Worm (Caenorhabditis elegans) whole organism, mixed stage, embryonic: ENCODE measurements around the gene C55B6.4.

Source experiments
- M03D4.4 ChIP-seq: sonication (generic microtip); optimal IDR thresholded peaks from 2 replicates; lab custom pipeline; 2017; ENCODE audit warnings: mild to moderate bottlenecking, missing genetic modification characterization, missing compliant biosample characterization
- bed-3 ChIP-seq: fragments of 200-800 bp; sonication (Bioruptor generic); optimal IDR thresholded peaks from 3 replicates; lab custom pipeline; 2018; ENCODE audit warnings: mild to moderate bottlenecking, missing genetic modification characterization, moderate library complexity, missing compliant biosample characterization
- blmp-1 ChIP-seq: fragments of 150-350 bp; optimal IDR thresholded peaks from 2 replicates; lab custom pipeline; 2014; ENCODE audit warnings: missing biosample characterization, missing genetic modification characterization
- ceh-43 ChIP-seq: fragments of 200-800 bp; sonication (Bioruptor generic); optimal IDR thresholded peaks from 2 replicates; lab custom pipeline; 2018; ENCODE audit warnings: mild to moderate bottlenecking, missing genetic modification characterization, moderate library complexity, missing compliant biosample characterization
- ceh-83 ChIP-seq: fragments of 200-800 bp; sonication (Bioruptor generic); optimal IDR thresholded peaks from 2 replicates; lab custom pipeline; 2018; ENCODE audit warnings: mild to moderate bottlenecking, missing genetic modification characterization, missing compliant biosample characterization
- ces-1 ChIP-seq: fragments of 150-350 bp; optimal IDR thresholded peaks from 2 replicates; lab custom pipeline; 2014; ENCODE audit warnings: missing biosample characterization, missing genetic modification reagents, missing genetic modification characterization
- cnd-1 ChIP-seq: fragments of 200-800 bp; sonication (Bioruptor generic); optimal IDR thresholded peaks from 2 replicates; lab custom pipeline; 2018; ENCODE audit warnings: mild to moderate bottlenecking, missing genetic modification characterization, missing compliant biosample characterization
- drap-1 ChIP-seq: fragments of 200-800 bp; sonication (Bioruptor generic); optimal IDR thresholded peaks from 3 replicates; lab custom pipeline; 2018; ENCODE audit warnings: mild to moderate bottlenecking, missing genetic modification characterization, missing compliant biosample characterization
- elt-1 ChIP-seq: sonication (generic microtip); optimal IDR thresholded peaks from 2 replicates; lab custom pipeline; 2017; ENCODE audit warnings: missing genetic modification characterization, mild to moderate bottlenecking, missing compliant biosample characterization, antibody characterized with exemption, moderate library complexity, borderline replicate concordance; ENCODE audit not compliant: insufficient read depth
- elt-3 ChIP-seq: fragments of 150-350 bp; optimal IDR thresholded peaks from 2 replicates; lab custom pipeline; 2014; ENCODE audit warnings: missing biosample characterization, missing genetic modification characterization
- flh-1 ChIP-seq: fragments of 200-800 bp; sonication (Bioruptor generic); optimal IDR thresholded peaks from 2 replicates; lab custom pipeline; 2018; ENCODE audit warnings: mild to moderate bottlenecking, missing genetic modification characterization, moderate library complexity, missing compliant biosample characterization
- ham-2 ChIP-seq: fragments of 200-800 bp; sonication (Bioruptor generic); optimal IDR thresholded peaks from 2 replicates; lab custom pipeline; 2018; ENCODE audit warnings: mild to moderate bottlenecking, missing genetic modification characterization, missing compliant biosample characterization
- hlh-1 ChIP-seq: fragments of 150-350 bp; optimal IDR thresholded peaks from 2 replicates; lab custom pipeline; 2014; ENCODE audit warnings: missing biosample characterization, missing genetic modification reagents, missing genetic modification characterization
- lin-13 ChIP-seq: fragments of 150-350 bp; optimal IDR thresholded peaks from 2 replicates; lab custom pipeline; 2014; ENCODE audit warnings: missing biosample characterization, missing genetic modification characterization
- lin-32 ChIP-seq: fragments of 200-800 bp; sonication (Bioruptor generic); optimal IDR thresholded peaks from 2 replicates; lab custom pipeline; 2018; ENCODE audit warnings: mild to moderate bottlenecking, missing genetic modification characterization, missing compliant biosample characterization
- lsy-2 ChIP-seq: fragments of 150-350 bp; optimal IDR thresholded peaks from 2 replicates; lab custom pipeline; 2014; ENCODE audit warnings: missing biosample characterization, missing genetic modification characterization
- mab-5 ChIP-seq: fragments of 150-350 bp; optimal IDR thresholded peaks from 2 replicates; lab custom pipeline; 2014; ENCODE audit warnings: missing biosample characterization, missing genetic modification characterization
- mep-1 ChIP-seq: fragments of 150-350 bp; optimal IDR thresholded peaks from 2 replicates; lab custom pipeline; 2017; ENCODE audit warnings: missing biosample characterization, missing genetic modification reagents, missing genetic modification characterization, inconsistent platforms
- mls-2 ChIP-seq: sonication (generic microtip); optimal IDR thresholded peaks from 2 replicates; lab custom pipeline; 2016; ENCODE audit warnings: mild to moderate bottlenecking, missing genetic modification characterization, moderate library complexity, missing compliant biosample characterization
- nhr-12 ChIP-seq: fragments of 150-350 bp; optimal IDR thresholded peaks from 2 replicates; lab custom pipeline; 2014; ENCODE audit warnings: missing biosample characterization, missing genetic modification characterization
- nhr-2 ChIP-seq: fragments of 150-350 bp; optimal IDR thresholded peaks from 2 replicates; lab custom pipeline; 2014; ENCODE audit warnings: missing biosample characterization, missing genetic modification characterization
- nhr-237 ChIP-seq: fragments of 150-350 bp; optimal IDR thresholded peaks from 2 replicates; lab custom pipeline; 2014; ENCODE audit warnings: missing biosample characterization, missing genetic modification characterization
- nhr-28 ChIP-seq: fragments of 150-350 bp; optimal IDR thresholded peaks from 2 replicates; lab custom pipeline; 2014; ENCODE audit warnings: missing biosample characterization, missing genetic modification characterization
- pha-4 ChIP-seq: fragments of 150-350 bp; optimal IDR thresholded peaks from 2 replicates; lab custom pipeline; 2018; ENCODE audit warnings: missing biosample characterization, missing genetic modification reagents, missing genetic modification characterization
- sem-2 ChIP-seq: fragments of 200-800 bp; sonication (Bioruptor generic); optimal IDR thresholded peaks from 2 replicates; lab custom pipeline; 2018; ENCODE audit warnings: mild to moderate bottlenecking, missing genetic modification characterization, missing compliant biosample characterization
- snpc-4 ChIP-seq: fragments of 150-350 bp; optimal IDR thresholded peaks from 2 replicates; lab custom pipeline; 2014; ENCODE audit warnings: missing biosample characterization, missing genetic modification characterization
- sptf-1 ChIP-seq: sonication (generic microtip); optimal IDR thresholded peaks from 2 replicates; lab custom pipeline; 2017; ENCODE audit warnings: mild to moderate bottlenecking, missing genetic modification characterization, moderate library complexity, missing compliant biosample characterization
- tbx-8 ChIP-seq: fragments of 200-800 bp; sonication (Bioruptor generic); optimal IDR thresholded peaks from 2 replicates; lab custom pipeline; 2018; ENCODE audit warnings: mild to moderate bottlenecking, missing genetic modification characterization, moderate library complexity, missing compliant biosample characterization
- unc-120 ChIP-seq: sonication (generic microtip); optimal IDR thresholded peaks from 2 replicates; lab custom pipeline; 2017; ENCODE audit warnings: missing genetic modification characterization, missing compliant biosample characterization; ENCODE audit not compliant: poor library complexity, severe bottlenecking
- unc-39 ChIP-seq: fragments of 150-350 bp; optimal IDR thresholded peaks from 2 replicates; lab custom pipeline; 2014; ENCODE audit warnings: missing biosample characterization, missing genetic modification characterization
- unc-62 ChIP-seq: fragments of 150-350 bp; optimal IDR thresholded peaks from 2 replicates; lab custom pipeline; 2014; ENCODE audit warnings: missing biosample characterization, missing genetic modification reagents, missing genetic modification characterization
- zip-8 ChIP-seq: fragments of 150-350 bp; optimal IDR thresholded peaks from 2 replicates; lab custom pipeline; 2014; ENCODE audit warnings: missing biosample characterization, missing genetic modification characterization
- ztf-11 ChIP-seq: fragments of 150-350 bp; optimal IDR thresholded peaks from 2 replicates; lab custom pipeline; 2014; ENCODE audit warnings: missing biosample characterization, missing genetic modification characterization

C55B6.4 gene

DNA sequence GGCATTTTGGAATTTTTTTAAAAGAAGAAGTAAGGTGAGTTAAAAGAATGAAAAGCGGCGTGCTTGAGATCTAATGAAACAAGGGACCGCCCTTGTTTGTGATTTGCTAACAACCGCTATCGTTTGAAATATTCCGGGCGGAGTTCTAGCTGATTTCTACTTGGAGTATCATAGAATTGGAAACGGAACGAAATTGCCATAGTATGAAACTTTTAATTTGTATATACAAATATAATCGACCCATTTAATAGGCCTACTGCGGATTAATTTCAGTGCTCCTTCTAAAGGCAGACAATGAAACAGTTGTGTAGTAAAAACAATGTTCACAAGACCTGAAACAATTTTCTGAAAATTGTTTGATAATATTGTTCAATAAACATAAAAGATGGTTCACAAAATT is 4.4 kb upstream of the C55B6.4 start, which contains the start of gene C55B6.7:
TSS of gene C55B6.7 (minus strand) at position 101 of the 400 bp plus-strand sequence.
- TF ChIP-seq cnd-1 (tag; lab: Kevin White, UChicago) (no peak), lin-32 (no peak), bed-3 (no peak), mep-1 (no peak), lin-13 (tag; lab: Kevin White, UChicago) (no peak), hlh-1 (tag; lab: Kevin White, UChicago) (no peak)

DNA sequence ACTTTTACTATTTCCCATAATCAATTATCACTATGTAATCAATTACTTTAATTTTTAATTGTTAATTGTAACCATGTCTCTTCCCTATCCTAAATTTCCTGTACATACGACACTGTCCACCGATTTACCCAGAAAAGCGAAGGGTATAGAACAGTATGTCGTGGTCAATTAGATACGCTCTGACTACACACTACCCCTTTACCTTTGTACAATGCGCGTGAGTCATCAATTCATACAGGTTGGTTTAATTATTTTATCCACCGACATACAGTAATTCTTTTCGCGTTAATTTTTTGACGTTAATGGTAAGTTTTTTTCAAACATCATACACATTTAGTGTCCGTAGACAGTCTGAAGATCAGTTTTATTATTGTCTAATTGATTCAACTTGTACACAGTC is 5.9 kb downstream of the C55B6.4 start:
- TF ChIP-seq nhr-237 = peak; percentile 92
- TF ChIP-seq snpc-4 (tag; lab: Kevin White, UChicago) = no peak
- no peak for TF ChIP-seq zip-8
- peak; percentile 36 for TF ChIP-seq hlh-1 (tag; lab: Kevin White, UChicago)
- peak; percentile 3 for TF ChIP-seq drap-1 (GFP tag; lab: Kevin White, UChicago)
- TF ChIP-seq lsy-2 (tag; lab: Kevin White, UChicago) = peak; percentile 37
- TF ChIP-seq nhr-12 (tag; lab: Kevin White, UChicago) = no peak
- no peak for TF ChIP-seq lin-32
- peak; percentile 19 for TF ChIP-seq ces-1
- TF ChIP-seq elt-3 = peak; percentile 72
- peak; percentile 86 for TF ChIP-seq pha-4 (tag; lab: Kevin White, UChicago)
- peak; percentile 25 for TF ChIP-seq cnd-1 (tag; lab: Kevin White, UChicago)

DNA sequence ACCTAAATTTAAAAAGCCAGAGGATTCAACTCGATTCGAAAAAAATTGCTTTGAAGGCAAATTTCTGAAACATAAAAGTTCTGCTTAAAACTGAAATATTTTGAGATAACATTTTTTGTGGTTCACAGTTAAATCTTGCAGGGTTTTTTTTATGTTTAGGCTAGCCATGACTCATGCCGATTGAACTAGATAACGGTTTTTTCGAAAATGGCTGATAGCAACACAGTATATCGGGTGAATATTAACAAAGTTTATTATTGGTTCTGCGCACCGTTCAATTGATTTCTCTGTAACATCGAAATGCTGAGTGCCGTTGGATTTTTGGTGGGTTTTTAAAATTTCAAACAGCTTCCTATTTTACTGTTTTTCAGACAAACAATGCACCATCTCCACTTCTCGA is 10.2 kb downstream of the C55B6.4 start, which contains the start of gene F43E12.1:
TSS of gene F43E12.1 (plus strand) at position 301 of the 400 bp plus-strand sequence.
- no peak for TF ChIP-seq mls-2 (tag; lab: Kevin White, UChicago)

DNA sequence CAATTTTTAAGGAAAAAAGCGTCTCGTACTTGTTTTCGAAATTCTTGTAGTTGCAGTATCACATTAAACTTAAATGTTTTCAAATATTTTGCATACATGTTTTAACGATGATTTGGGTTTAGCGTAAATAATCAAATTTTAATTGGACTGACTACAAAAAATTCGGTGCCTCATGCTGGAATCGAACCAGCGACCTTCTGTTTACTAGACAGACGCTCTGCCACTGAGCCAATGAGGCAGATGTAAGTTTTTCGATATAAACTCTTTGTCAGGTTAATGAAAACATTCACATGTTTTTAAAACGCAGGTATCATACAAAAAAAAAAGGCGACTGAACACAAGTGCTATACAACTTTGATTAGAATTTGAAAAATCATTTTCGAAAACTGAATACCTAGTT is 10.7 kb downstream of the C55B6.4 start:
- TF ChIP-seq bed-3 (no peak), unc-120 (tag; lab: Kevin White, UChicago) (no peak), zip-8 (no peak), nhr-2 (tag; lab: Kevin White, UChicago) (no peak), mls-2 (tag; lab: Kevin White, UChicago) (no peak), drap-1 (GFP tag; lab: Kevin White, UChicago) (no peak)

DNA sequence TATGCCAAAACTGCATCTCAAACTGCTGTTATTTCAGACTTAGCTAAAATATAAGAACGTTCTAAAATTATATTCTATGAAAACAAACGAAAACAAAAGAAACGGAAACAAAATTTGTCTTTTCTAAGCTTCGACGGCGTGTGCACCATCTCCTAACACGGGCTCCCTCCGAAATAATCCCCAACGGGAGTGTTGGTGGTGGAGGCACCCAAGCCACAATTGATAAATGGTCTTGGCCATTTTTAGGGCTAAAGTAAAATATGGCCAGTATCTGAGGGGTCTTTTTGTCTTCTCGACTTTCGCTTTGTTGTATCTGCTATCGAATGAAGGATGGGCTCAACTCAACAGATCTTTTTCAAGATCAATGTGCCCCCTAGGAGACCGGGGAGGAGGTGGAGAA is 12.1 kb downstream of the C55B6.4 start:
- TF ChIP-seq elt-3 (no peak), ztf-11 (tag; lab: Kevin White, UChicago) (no peak), snpc-4 (tag; lab: Kevin White, UChicago) (no peak), mab-5 (no peak), lsy-2 (tag; lab: Kevin White, UChicago) (no peak), sem-2 (GFP tag; lab: Kevin White, UChicago) (no peak), M03D4.4 (no peak), blmp-1 (tag; lab: Kevin White, UChicago) (no peak), ces-1 (no peak), flh-1 (GFP tag; lab: Kevin White, UChicago) (no peak), elt-1 (no peak), nhr-237 (no peak), unc-62 (GFP tag; lab: Kevin White, UChicago) (no peak), mls-2 (tag; lab: Kevin White, UChicago) (no peak), unc-39 (tag; lab: Kevin White, UChicago) (no peak), hlh-1 (tag; lab: Kevin White, UChicago) (no peak), ceh-43 (GFP tag; lab: Kevin White, UChicago) (no peak), pha-4 (tag; lab: Kevin White, UChicago) (no peak)

DNA sequence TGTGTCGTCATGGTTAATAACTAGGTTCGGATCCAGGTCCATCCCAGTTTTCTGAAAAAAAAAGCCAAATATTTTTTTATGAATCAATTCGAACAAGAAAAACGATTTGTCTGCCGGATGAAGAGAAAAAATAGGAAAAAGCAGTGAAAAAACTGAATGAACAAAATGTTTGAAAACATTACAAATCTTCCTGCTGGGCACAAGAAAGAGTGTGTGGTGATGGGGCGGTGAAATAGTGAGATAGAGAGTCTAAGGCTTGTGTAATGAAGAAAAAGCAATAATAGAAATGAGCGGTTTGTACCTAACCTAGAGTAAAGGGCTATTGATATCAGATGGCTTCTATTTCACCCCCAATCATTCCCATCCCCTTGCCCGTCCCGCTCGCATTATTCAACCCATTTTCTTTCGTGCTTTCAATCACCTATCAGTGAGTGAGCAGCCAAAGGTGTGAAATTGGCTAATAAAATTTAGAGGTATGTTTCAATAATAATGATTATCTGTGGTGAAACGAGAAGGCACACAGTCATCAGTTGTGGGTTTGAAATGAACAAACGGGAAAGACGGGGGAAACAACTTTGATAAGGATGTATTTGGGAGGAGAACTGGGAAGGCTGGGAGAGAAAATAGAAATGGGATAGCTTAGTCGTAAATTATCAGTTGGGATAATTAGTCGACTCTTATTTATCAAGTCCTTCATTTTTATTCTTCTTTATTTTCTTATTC is 16.8 kb downstream of the C55B6.4 start, which contains the start of gene bar-1:
TSS of gene bar-1 (minus strand) at position 51 of the 723 bp plus-strand sequence.
- no peak for TF ChIP-seq mep-1
- TF ChIP-seq unc-120 (tag; lab: Kevin White, UChicago) = no peak
- TF ChIP-seq nhr-28 (tag; lab: Kevin White, UChicago) = no peak
- TF ChIP-seq drap-1 (GFP tag; lab: Kevin White, UChicago) = no peak
- TF ChIP-seq nhr-12 (tag; lab: Kevin White, UChicago) = no peak
- no peak for TF ChIP-seq flh-1 (GFP tag; lab: Kevin White, UChicago)
- TF ChIP-seq sem-2 (GFP tag; lab: Kevin White, UChicago) = no peak
- no peak for TF ChIP-seq ztf-11 (tag; lab: Kevin White, UChicago)
- no peak for TF ChIP-seq nhr-237
- TF ChIP-seq lin-13 (tag; lab: Kevin White, UChicago) = no peak
- no peak for TF ChIP-seq lsy-2 (tag; lab: Kevin White, UChicago)
- TF ChIP-seq ham-2 (GFP tag; lab: Kevin White, UChicago) = no peak
- TF ChIP-seq ceh-83 (GFP tag; lab: Kevin White, UChicago) = no peak
- no peak for TF ChIP-seq unc-39 (tag; lab: Kevin White, UChicago)
- TF ChIP-seq sptf-1 (tag; lab: Kevin White, UChicago) = no peak
- no peak for TF ChIP-seq tbx-8
